Fruit fly (Drosophila melanogaster) whole organism, embryonic: ENCODE measurements around the gene CG15916.
A peak's percentile ranks its signal among the peaks of the same experiment; 100 is the strongest.

ENCODE experiments used
- BEAF-32 ChIP-seq: fragments of 200-800 bp; sonication (Bioruptor generic); optimal IDR thresholded peaks from 3 replicates; lab custom pipeline; 2017; ENCODE audit warnings: missing biosample characterization, missing genetic modification characterization, mild to moderate bottlenecking, moderate library complexity, missing genetic modification reagents
- Bgb ChIP-seq: fragments of 200-800 bp; sonication (Bioruptor generic); IDR thresholded peaks from 2 replicates; pipeline ENCODE4 v1.3.6; 2022; ENCODE audit warnings: missing biosample characterization, missing genetic modification characterization; ENCODE audit not compliant: partially characterized antibody
- CG10267 ChIP-seq: fragments of 200-800 bp; sonication (Bioruptor generic); optimal IDR thresholded peaks from 2 replicates; lab custom pipeline; 2018; ENCODE audit warnings: missing biosample characterization, mild to moderate bottlenecking, missing genetic modification characterization, moderate library complexity
- CG11696 ChIP-seq: fragments of 200-800 bp; sonication (Bioruptor generic); IDR thresholded peaks from 2 replicates; pipeline ENCODE4 v1.3.6; 2022; ENCODE audit warnings: missing biosample characterization, missing genetic modification characterization
- CG12391 ChIP-seq: fragments of 200-800 bp; sonication (Bioruptor generic); optimal IDR thresholded peaks from 3 replicates; lab custom pipeline; 2018; ENCODE audit warnings: missing biosample characterization, mild to moderate bottlenecking, missing genetic modification characterization, moderate library complexity
- CG12659 ChIP-seq: fragments of 200-800 bp; sonication (Bioruptor generic); optimal IDR thresholded peaks from 3 replicates; lab custom pipeline; 2017; ENCODE audit warnings: mild to moderate bottlenecking, missing biosample characterization, missing genetic modification reagents, missing genetic modification characterization
- CG15514 ChIP-seq: fragments of 200-800 bp; sonication (Bioruptor generic); optimal IDR thresholded peaks from 3 replicates; lab custom pipeline; 2017; ENCODE audit warnings: missing biosample characterization, missing genetic modification characterization, mild to moderate bottlenecking, moderate library complexity, missing genetic modification reagents
- CG1603 ChIP-seq: fragments of 200-800 bp; sonication (Bioruptor generic); optimal IDR thresholded peaks from 2 replicates; lab custom pipeline; 2019; ENCODE audit warnings: missing biosample characterization, mild to moderate bottlenecking, missing genetic modification characterization, moderate library complexity
- CG16813 ChIP-seq: fragments of 200-800 bp; sonication (Bioruptor generic); IDR thresholded peaks from 3 replicates; pipeline ENCODE4 v1.3.6; 2022; ENCODE audit warnings: missing biosample characterization, missing genetic modification characterization; ENCODE audit not compliant: partially characterized antibody
- CG18599 ChIP-seq: fragments of 200-800 bp; sonication (Bioruptor generic); optimal IDR thresholded peaks from 3 replicates; lab custom pipeline; 2017; ENCODE audit warnings: missing biosample characterization, missing genetic modification characterization, mild to moderate bottlenecking, moderate library complexity, missing genetic modification reagents
- CG2120 ChIP-seq: fragments of 200-800 bp; sonication (Bioruptor generic); optimal IDR thresholded peaks from 3 replicates; lab custom pipeline; 2016; ENCODE audit warnings: missing biosample characterization, missing genetic modification characterization
- CG2199 ChIP-seq: fragments of 200-800 bp; sonication (Bioruptor generic); IDR thresholded peaks from 3 replicates; pipeline ENCODE4 v1.3.6; 2022; ENCODE audit warnings: missing biosample characterization, missing genetic modification characterization
- CG30020 ChIP-seq: fragments of 200-800 bp; optimal IDR thresholded peaks from 2 replicates; lab custom pipeline; 2019; ENCODE audit warnings: missing biosample characterization, mild to moderate bottlenecking, missing genetic modification characterization, moderate library complexity
- CG3163 ChIP-seq: fragments of 200-800 bp; sonication (Bioruptor generic); optimal IDR thresholded peaks from 3 replicates; lab custom pipeline; 2016; ENCODE audit warnings: missing biosample characterization, missing genetic modification characterization
- CG33213 ChIP-seq: fragments of 200-800 bp; sonication (Bioruptor generic); optimal IDR thresholded peaks from 3 replicates; lab custom pipeline; 2016; ENCODE audit warnings: missing biosample characterization, missing genetic modification characterization
- CG3838 ChIP-seq: fragments of 200-800 bp; sonication (Bioruptor generic); optimal IDR thresholded peaks from 3 replicates; lab custom pipeline; 2016; ENCODE audit warnings: missing biosample characterization, missing genetic modification characterization
- CG5953 ChIP-seq: fragments of 200-800 bp; sonication (Bioruptor generic); IDR thresholded peaks from 2 replicates; pipeline ENCODE4 v1.3.6; 2022; ENCODE audit warnings: missing biosample characterization, missing genetic modification characterization
- CG7963 ChIP-seq: fragments of 200-800 bp; sonication (Bioruptor generic); IDR thresholded peaks from 3 replicates; pipeline ENCODE4 v1.3.6; 2022; ENCODE audit warnings: missing biosample characterization, missing genetic modification characterization; ENCODE audit not compliant: partially characterized antibody
- CG8290 ChIP-seq, 3 experiments: fragments of 200-800 bp; sonication (Bioruptor generic); optimal IDR thresholded peaks; 2 replicates each; lab custom pipeline; 2016 to 2019; ENCODE audit warnings: missing biosample characterization in 3 of 3, missing genetic modification characterization in 3 of 3, mild to moderate bottlenecking in 2 of 3, moderate library complexity in 1 of 3
- CG9932 ChIP-seq: fragments of 200-800 bp; sonication (Bioruptor generic); IDR thresholded peaks from 2 replicates; pipeline ENCODE4 v1.3.6; 2022; ENCODE audit warnings: missing biosample characterization, missing genetic modification characterization
- Camta ChIP-seq: fragments of 200-800 bp; sonication (Bioruptor generic); optimal IDR thresholded peaks from 2 replicates; lab custom pipeline; 2016; ENCODE audit warnings: missing biosample characterization, missing genetic modification characterization
- CrebB ChIP-seq: fragments of 200-800 bp; sonication (Bioruptor generic); optimal IDR thresholded peaks from 3 replicates; lab custom pipeline; 2018; ENCODE audit warnings: missing biosample characterization, mild to moderate bottlenecking, missing genetic modification characterization
- Dbx ChIP-seq: fragments of 200-800 bp; sonication (Bioruptor generic); IDR thresholded peaks from 3 replicates; pipeline ENCODE4 v1.3.6; 2022; ENCODE audit warnings: missing biosample characterization, missing genetic modification characterization
- Doc3 ChIP-seq: fragments of 200-800 bp; sonication (Bioruptor generic); IDR thresholded peaks from 3 replicates; pipeline ENCODE4 v1.3.6; 2022; ENCODE audit warnings: missing biosample characterization, missing genetic modification characterization; ENCODE audit not compliant: partially characterized antibody
- Drgx ChIP-seq: fragments of 200-800 bp; sonication (Bioruptor generic); IDR thresholded peaks from 2 replicates; pipeline ENCODE4 v1.3.6; 2022; ENCODE audit warnings: missing biosample characterization, missing genetic modification characterization
- Gsc ChIP-seq: fragments of 200-800 bp; sonication (Bioruptor generic); IDR thresholded peaks from 2 replicates; pipeline ENCODE4 v1.3.6; 2022; ENCODE audit warnings: missing biosample characterization, missing genetic modification characterization
- HmgD ChIP-seq: fragments of 200-800 bp; sonication (Bioruptor generic); optimal IDR thresholded peaks from 3 replicates; lab custom pipeline; 2016; ENCODE audit warnings: missing biosample characterization, missing genetic modification characterization
- Lim3 ChIP-seq: fragments of 200-800 bp; sonication (Bioruptor generic); IDR thresholded peaks from 2 replicates; pipeline ENCODE4 v1.3.6; 2022; ENCODE audit warnings: missing biosample characterization, missing genetic modification characterization
- Meics ChIP-seq: fragments of 200-800 bp; sonication (Bioruptor generic); optimal IDR thresholded peaks from 2 replicates; lab custom pipeline; 2017; ENCODE audit warnings: missing biosample characterization, mild to moderate bottlenecking, missing genetic modification characterization
- NC2β ChIP-seq: fragments of 200-800 bp; sonication (Bioruptor generic); optimal IDR thresholded peaks from 2 replicates; lab custom pipeline; 2016; ENCODE audit warnings: missing biosample characterization, missing genetic modification characterization
- NK7.1 ChIP-seq: fragments of 200-800 bp; sonication (Bioruptor generic); optimal IDR thresholded peaks from 3 replicates; lab custom pipeline; 2016; ENCODE audit warnings: missing biosample characterization, missing genetic modification characterization
- Oli ChIP-seq: fragments of 200-800 bp; sonication (Bioruptor generic); optimal IDR thresholded peaks from 2 replicates; lab custom pipeline; 2018; ENCODE audit warnings: missing biosample characterization, mild to moderate bottlenecking, missing genetic modification characterization, moderate library complexity
- Pdp1 ChIP-seq, 2 experiments: fragments of 200-800 bp; sonication (Bioruptor generic); optimal IDR thresholded peaks; 3 replicates each; lab custom pipeline; 2016; ENCODE audit warnings: missing biosample characterization in 2 of 2, missing genetic modification characterization in 2 of 2, mild to moderate bottlenecking in 1 of 2, moderate library complexity in 1 of 2
- Side ChIP-seq: fragments of 200-800 bp; sonication (Bioruptor generic); optimal IDR thresholded peaks from 2 replicates; lab custom pipeline; 2016; ENCODE audit warnings: missing biosample characterization, missing genetic modification characterization
- Vsx1 ChIP-seq: fragments of 200-800 bp; sonication (Bioruptor generic); optimal IDR thresholded peaks from 2 replicates; lab custom pipeline; 2017; ENCODE audit warnings: missing biosample characterization, mild to moderate bottlenecking, missing genetic modification characterization, missing genetic modification reagents
- Xrp1 ChIP-seq: fragments of 200-800 bp; sonication (Bioruptor generic); IDR thresholded peaks from 2 replicates; pipeline ENCODE4 v1.3.6; 2022; ENCODE audit warnings: missing biosample characterization, missing genetic modification characterization
- caup ChIP-seq: fragments of 200-800 bp; sonication (Bioruptor generic); optimal IDR thresholded peaks from 3 replicates; lab custom pipeline; 2017; ENCODE audit warnings: missing biosample characterization, mild to moderate bottlenecking, missing genetic modification characterization, moderate library complexity; ENCODE audit not compliant: severe bottlenecking
- danr ChIP-seq: fragments of 200-800 bp; sonication (Bioruptor generic); IDR thresholded peaks from 2 replicates; pipeline ENCODE4 v1.3.6; 2022; ENCODE audit warnings: missing biosample characterization, missing genetic modification characterization
- esg ChIP-seq: fragments of 200-800 bp; sonication (Bioruptor generic); conservative IDR thresholded peaks from 2 replicates; pipeline ENCODE4 v1.3.6; 2022; ENCODE audit warnings: missing biosample characterization, missing genetic modification characterization
- eve ChIP-seq, 2 experiments: fragments of >200 bp; optimal IDR thresholded peaks; 2 replicates each; lab custom pipeline; 2017; ENCODE audit warnings: missing biosample characterization in 2 of 2, missing genetic modification characterization in 2 of 2
- gfzf ChIP-seq: fragments of 200-800 bp; sonication (Bioruptor generic); optimal IDR thresholded peaks from 2 replicates; lab custom pipeline; 2016; ENCODE audit warnings: missing biosample characterization, mild to moderate bottlenecking, missing genetic modification characterization, moderate library complexity
- inv ChIP-seq: fragments of 200-800 bp; sonication (Bioruptor generic); IDR thresholded peaks from 2 replicates; pipeline ENCODE4 v1.3.6; 2022; ENCODE audit warnings: missing biosample characterization, missing genetic modification characterization; ENCODE audit not compliant: partially characterized antibody
- nerfin-2 ChIP-seq: fragments of 200-800 bp; sonication (Bioruptor generic); IDR thresholded peaks from 2 replicates; pipeline ENCODE4 v1.3.6; 2022; ENCODE audit warnings: missing biosample characterization, missing genetic modification characterization; ENCODE audit not compliant: partially characterized antibody
- pzg ChIP-seq: fragments of 200-800 bp; sonication (Bioruptor generic); optimal IDR thresholded peaks from 3 replicates; lab custom pipeline; 2018; ENCODE audit warnings: missing biosample characterization, mild to moderate bottlenecking, missing genetic modification characterization, moderate library complexity
- sc ChIP-seq, 3 experiments: fragments of >200 bp in 2 of 3; fragments of 200-800 bp in 1 of 3; sonication (Bioruptor generic) in 1 of 3; optimal IDR thresholded peaks; 2 replicates in 2 of 3; 3 replicates in 1 of 3; lab custom pipeline; 2017; ENCODE audit warnings: mild to moderate bottlenecking in 1 of 3, missing biosample characterization in 1 of 3, missing genetic modification characterization in 1 of 3, missing genetic modification reagents in 1 of 3
- sd ChIP-seq: fragments of 200-800 bp; sonication (Bioruptor generic); optimal IDR thresholded peaks from 3 replicates; lab custom pipeline; 2018; ENCODE audit warnings: missing biosample characterization, mild to moderate bottlenecking, missing genetic modification characterization, moderate library complexity
- sens-2 ChIP-seq: fragments of 200-800 bp; sonication (Bioruptor generic); IDR thresholded peaks from 2 replicates; pipeline ENCODE4 v1.3.6; 2022; ENCODE audit warnings: missing biosample characterization, missing genetic modification characterization
- sima ChIP-seq: fragments of 200-800 bp; sonication (Bioruptor generic); optimal IDR thresholded peaks from 2 replicates; lab custom pipeline; 2016; ENCODE audit warnings: missing biosample characterization, missing genetic modification characterization
- tx ChIP-seq: fragments of 200-800 bp; sonication (Bioruptor generic); optimal IDR thresholded peaks from 2 replicates; lab custom pipeline; 2016; ENCODE audit warnings: missing biosample characterization, missing genetic modification characterization

The CG15916 gene

DNA sequence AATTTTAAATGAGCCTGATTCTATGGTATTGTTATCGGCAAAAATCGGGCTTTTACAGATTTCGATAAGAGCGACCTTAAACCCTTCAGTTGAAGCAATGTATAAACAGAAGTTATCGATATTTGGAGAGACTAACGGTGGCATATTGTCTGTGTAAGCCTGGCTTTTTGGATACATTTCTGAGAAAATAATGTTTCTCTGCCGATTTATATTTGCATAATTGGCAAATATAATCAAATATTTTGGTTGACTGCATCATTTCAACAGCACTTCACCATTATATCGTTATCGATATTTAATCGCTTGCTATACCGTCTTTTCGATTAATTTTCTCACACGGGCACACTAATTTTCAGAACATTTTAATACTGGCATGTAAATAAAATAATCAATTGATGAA, 20.5 kb upstream of the CG15916 start, which contains the start of gene CG16952 (continued):
- TF ChIP-seq inv (peak; percentile 89), CG2199 (GFP tag; lab: Robert Waterston, UW) (no peak), Doc3 (GFP tag; lab: Robert Waterston, UW) (peak; percentile 88), Vsx1 (GFP tag; lab: Kevin White, UChicago) (no peak), sd (tag; lab: Kevin White, UChicago) (peak; percentile 2), tx (GFP tag; lab: Kevin White, UChicago) (no peak), Lim3 (GFP tag; lab: Robert Waterston, UW) (no peak), BEAF-32 (GFP tag; lab: Kevin White, UChicago) (peak; percentile 91), eve (GFP tag; optimal IDR thresholded peaks at IDR 0.05; lab: Kevin White, UChicago) (no peak), Side (no peak), NK7.1 (GFP tag; lab: Kevin White, UChicago) (no peak), CG5953 (no peak), Bgb (GFP tag; lab: Robert Waterston, UW) (peak; percentile 83), CG12391 (tag; lab: Kevin White, UChicago) (peak; percentile 6), CG16813 (GFP tag; lab: Robert Waterston, UW) (peak; percentile 93), sima (GFP tag; lab: Kevin White, UChicago) (no peak), CG2120 (GFP tag; lab: Kevin White, UChicago) (peak; percentile 12), caup (GFP tag; lab: Kevin White, UChicago) (no peak), CG3163 (GFP tag; lab: Kevin White, UChicago) (no peak), CG1603 (tag; lab: Kevin White, UChicago) (peak; percentile 58), CG18599 (no peak), CrebB (tag; lab: Kevin White, UChicago) (no peak), esg (no peak), Dbx (GFP tag; lab: Robert Waterston, UW) (no peak), Meics (no peak), Drgx (GFP tag; lab: Robert Waterston, UW) (no peak), pzg (GFP tag; lab: Kevin White, UChicago) (peak; percentile 66), CG12659 (GFP tag; lab: Kevin White, UChicago) (peak; percentile 57), CG15514 (GFP tag; lab: Kevin White, UChicago) (peak; percentile 53), danr (no peak), sc (optimal IDR thresholded peaks at IDR 0.05; lab: Kevin White, UChicago) (no peak), sc (GFP tag; optimal IDR thresholded peaks at IDR 0.05; lab: Kevin White, UChicago) (no peak), sens-2 (no peak), CG10267 (tag; lab: Kevin White, UChicago) (peak; percentile 47), CG9932 (GFP tag; lab: Robert Waterston, UW) (peak; percentile 40; the same call in 1 of the 2 replicates), CG3838 (GFP tag; lab: Kevin White, UChicago) (no peak), nerfin-2 (GFP tag; lab: Robert Waterston, UW) (peak; percentile 95), Oli (no peak), Gsc (no peak), HmgD (GFP tag; lab: Kevin White, UChicago) (peak; percentile 0), Xrp1 (GFP tag; lab: Robert Waterston, UW) (no peak), gfzf (GFP tag; lab: Kevin White, UChicago) (peak; percentile 61), CG8290 (GFP tag; optimal IDR thresholded peaks at IDR 0.05; lab: Kevin White, UChicago) (peak; percentile 49), CG8290 (tag; optimal IDR thresholded peaks at IDR 0.05; lab: Kevin White, UChicago) (no peak), Pdp1 (GFP tag; optimal IDR thresholded peaks at IDR 0.05; lab: Kevin White, UChicago) (peak in 1 of 2 experiments; percentile 91), CG30020 (tag; lab: Kevin White, UChicago) (peak; percentile 92), CG7963 (GFP tag; lab: Robert Waterston, UW) (peak; percentile 88), CG11696 (GFP tag; lab: Robert Waterston, UW) (no peak), Camta (GFP tag; lab: Kevin White, UChicago) (no peak), CG33213 (peak; percentile 3), NC2β (peak; percentile 14)
